Worm (Caenorhabditis elegans) whole organism, young adult: ENCODE measurements around the gene Y57G7A.6.

ENCODE experiments used
- F33H1.4 ChIP-seq: fragments of 200-800 bp; sonication (Bioruptor generic); IDR thresholded peaks from 2 replicates; pipeline ENCODE4 v1.3.6; 2022; ENCODE audit warnings: missing genetic modification reagents, missing genetic modification characterization, missing compliant biosample characterization
- ZK185.1 ChIP-seq: sonication (generic microtip); optimal IDR thresholded peaks from 2 replicates; lab custom pipeline; 2016; ENCODE audit warnings: mild to moderate bottlenecking, missing genetic modification characterization, missing compliant biosample characterization; ENCODE audit not compliant: poor library complexity, severe bottlenecking
- ama-1 ChIP-seq, 3 experiments: fragments of 150-350 bp in 1 of 3; sonication (generic microtip) in 2 of 3; optimal IDR thresholded peaks; 2 replicates each; lab custom pipeline; 2014 to 2018; ENCODE audit warnings: missing biosample characterization in 2 of 3, missing genetic modification characterization in 2 of 3, missing genetic modification reagents in 2 of 3
- aptf-2 ChIP-seq: fragments of 200-800 bp; sonication (Bioruptor generic); conservative IDR thresholded peaks from 2 replicates; pipeline ENCODE4 v1.3.6; 2022; ENCODE audit warnings: missing genetic modification reagents, missing genetic modification characterization, missing compliant biosample characterization
- ceh-91 ChIP-seq: fragments of 200-800 bp; sonication (Bioruptor generic); IDR thresholded peaks from 2 replicates; pipeline ENCODE4 v1.3.6; 2022; ENCODE audit warnings: missing genetic modification reagents, missing genetic modification characterization, missing compliant biosample characterization
- dox-1 ChIP-seq: fragments of 200-800 bp; sonication (Bioruptor generic); IDR thresholded peaks from 2 replicates; pipeline ENCODE4 v1.3.6; 2022; ENCODE audit warnings: missing genetic modification reagents, missing genetic modification characterization, missing compliant biosample characterization
- him-1 ChIP-seq: sonication (generic microtip); optimal IDR thresholded peaks from 2 replicates; lab custom pipeline; 2016; ENCODE audit warnings: missing genotype, missing genetic modification reagents, missing genetic modification characterization, missing compliant biosample characterization
- hmg-1.2 ChIP-seq: fragments of 200-800 bp; sonication (Bioruptor generic); IDR thresholded peaks from 2 replicates; pipeline ENCODE4 v1.3.6; 2022; ENCODE audit warnings: missing genetic modification reagents, missing genetic modification characterization, missing compliant biosample characterization
- mes-4 ChIP-seq: sonication (generic microtip); optimal IDR thresholded peaks from 2 replicates; lab custom pipeline; 2016; ENCODE audit warnings: missing genotype, missing genetic modification characterization, missing compliant biosample characterization
- pha-4 ChIP-seq: fragments of 150-350 bp; sonication (generic microtip); optimal IDR thresholded peaks from 2 replicates; lab custom pipeline; 2014; ENCODE audit warnings: missing biosample characterization, missing genetic modification reagents, missing genetic modification characterization
- somi-1 ChIP-seq: fragments of 200-800 bp; sonication (Bioruptor generic); optimal IDR thresholded peaks from 2 replicates; lab custom pipeline; 2018; ENCODE audit warnings: mild to moderate bottlenecking, missing genetic modification characterization, missing compliant biosample characterization
- tbp1 ChIP-seq: fragments of 200-800 bp; sonication (Bioruptor generic); optimal IDR thresholded peaks from 2 replicates; lab custom pipeline; 2018; ENCODE audit warnings: mild to moderate bottlenecking, missing genetic modification characterization, missing compliant biosample characterization
- ztf-26 ChIP-seq: sonication (generic microtip); optimal IDR thresholded peaks from 2 replicates; lab custom pipeline; 2017; ENCODE audit warnings: missing genetic modification characterization, missing compliant biosample characterization
- ztf-28 ChIP-seq: fragments of 200-800 bp; sonication (Bioruptor generic); IDR thresholded peaks from 2 replicates; pipeline ENCODE4 v1.3.6; 2022; ENCODE audit warnings: missing genetic modification reagents, missing genetic modification characterization, missing compliant biosample characterization

DNA sequence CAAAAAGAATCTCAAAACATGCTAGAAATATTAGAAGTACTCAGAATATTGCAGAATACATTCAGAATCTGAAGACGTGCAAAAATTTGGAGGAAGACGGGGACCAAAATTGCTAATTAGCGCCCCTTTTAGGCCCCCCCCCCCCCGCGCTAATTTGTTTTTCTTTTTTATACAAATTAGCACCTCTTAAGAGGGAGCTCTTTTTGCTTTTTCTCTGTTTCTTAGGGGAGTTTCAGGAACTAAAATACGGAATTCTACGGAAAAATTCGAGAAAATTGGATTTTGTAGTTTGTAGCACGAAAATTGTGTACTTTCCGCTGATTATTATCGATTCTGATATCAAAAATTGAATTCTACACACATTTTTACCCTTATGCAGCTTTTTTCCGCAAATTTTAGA, 16.1 kb upstream of the Y57G7A.6 start, which contains the start of gene glb-31:
- TF ChIP-seq him-1 (tag; lab: Kevin White, UChicago) (no peak), ama-1 (optimal IDR thresholded peaks at IDR 0.05; lab: Kevin White, UChicago) (no peak), ama-1 (GFP tag; optimal IDR thresholded peaks at IDR 0.05; lab: Kevin White, UChicago) (no peak), somi-1 (no peak), hmg-1.2 (GFP tag; lab: Robert Waterston, UW) (no peak), ceh-91 (no peak), dox-1 (GFP tag; lab: Robert Waterston, UW) (no peak), ztf-26 (no peak), ZK185.1 (tag; lab: Kevin White, UChicago) (no peak), ztf-28 (GFP tag; lab: Robert Waterston, UW) (no peak), tbp1 (GFP tag; lab: Kevin White, UChicago) (no peak), aptf-2 (GFP tag; lab: Robert Waterston, UW) (no peak), pha-4 (no peak), F33H1.4 (GFP tag; lab: Robert Waterston, UW) (no peak), mes-4 (no peak)
